Worm (Caenorhabditis elegans) whole organism, L3 larva: ENCODE data around the gene W03C9.8.

Experiments
- R02D3.7 ChIP-seq: fragments of 150-350 bp; optimal IDR thresholded peaks from 2 replicates; lab custom pipeline; 2014; ENCODE audit warnings: missing biosample characterization, missing genetic modification characterization
- ZK546.5 ChIP-seq: sonication (generic microtip); optimal IDR thresholded peaks from 2 replicates; lab custom pipeline; 2017; ENCODE audit warnings: missing biosample characterization, missing genetic modification characterization
- aly-2 ChIP-seq: fragments of 150-350 bp; optimal IDR thresholded peaks from 2 replicates; lab custom pipeline; 2014; ENCODE audit warnings: missing biosample characterization, missing genetic modification characterization
- ama-1 ChIP-seq: fragments of 150-350 bp; optimal IDR thresholded peaks from 2 replicates; lab custom pipeline; 2018
- ceh-28 ChIP-seq: fragments of 150-350 bp; optimal IDR thresholded peaks from 2 replicates; lab custom pipeline; 2014; ENCODE audit warnings: missing biosample characterization, missing genetic modification reagents, missing genetic modification characterization
- ceh-9 ChIP-seq: sonication (generic microtip); optimal IDR thresholded peaks from 2 replicates; lab custom pipeline; 2018; ENCODE audit warnings: missing biosample characterization, missing genetic modification characterization
- daf-12 ChIP-seq: fragments of 150-350 bp; optimal IDR thresholded peaks from 2 replicates; lab custom pipeline; 2014; ENCODE audit warnings: missing biosample characterization, missing genetic modification reagents, missing genetic modification characterization
- egl-27 ChIP-seq: sonication (generic microtip); optimal IDR thresholded peaks from 4 replicates; lab custom pipeline; 2017; ENCODE audit warnings: missing biosample characterization, missing genetic modification reagents, missing genetic modification characterization
- elt-1 ChIP-seq: fragments of 150-350 bp; optimal IDR thresholded peaks from 2 replicates; lab custom pipeline; 2014; ENCODE audit warnings: missing biosample characterization, missing genetic modification characterization
- elt-2 ChIP-seq: sonication (generic microtip); optimal IDR thresholded peaks from 2 replicates; lab custom pipeline; 2016; ENCODE audit warnings: missing genetic modification reagents, mild to moderate bottlenecking, missing genetic modification characterization, missing compliant biosample characterization
- elt-3 ChIP-seq, 3 experiments: fragments of 150-350 bp in 1 of 3; sonication (generic microtip) in 2 of 3; optimal IDR thresholded peaks; 2 replicates in 2 of 3; 4 replicates in 1 of 3; lab custom pipeline; 2014 to 2017; ENCODE audit warnings: missing biosample characterization in 3 of 3, missing genetic modification characterization in 3 of 3
- eor-1 ChIP-seq, 2 experiments: fragments of 150-350 bp; optimal IDR thresholded peaks; 2 replicates each; lab custom pipeline; 2014 to 2018; ENCODE audit warnings: missing biosample characterization in 2 of 2, missing genetic modification characterization in 2 of 2
- fkh-2 ChIP-seq: fragments of 150-350 bp; optimal IDR thresholded peaks from 2 replicates; lab custom pipeline; 2014; ENCODE audit warnings: missing biosample characterization, missing genetic modification reagents, missing genetic modification characterization
- hmg-11 ChIP-seq: sonication (generic microtip); optimal IDR thresholded peaks from 2 replicates; lab custom pipeline; 2016; ENCODE audit warnings: missing genetic modification characterization, missing compliant biosample characterization
- jun-1 ChIP-seq: fragments of 150-350 bp; optimal IDR thresholded peaks from 2 replicates; lab custom pipeline; 2014; ENCODE audit warnings: missing biosample characterization, missing genetic modification reagents, missing genetic modification characterization
- lin-15B ChIP-seq: fragments of 150-350 bp; optimal IDR thresholded peaks from 2 replicates; lab custom pipeline; 2014; ENCODE audit warnings: missing biosample characterization, missing genetic modification characterization
- lin-39 ChIP-seq: fragments of 150-350 bp; optimal IDR thresholded peaks from 2 replicates; lab custom pipeline; 2018; ENCODE audit warnings: missing biosample characterization, missing genetic modification reagents, missing genetic modification characterization
- mml-1 ChIP-seq: fragments of 150-350 bp; sonication (generic microtip); optimal IDR thresholded peaks from 3 replicates; lab custom pipeline; 2014; ENCODE audit warnings: missing biosample characterization, missing genetic modification characterization
- nfya-1 ChIP-seq: sonication (generic microtip); optimal IDR thresholded peaks from 2 replicates; lab custom pipeline; 2017; ENCODE audit warnings: missing genetic modification characterization, mild to moderate bottlenecking, missing compliant biosample characterization, antibody characterized with exemption, moderate library complexity; ENCODE audit not compliant: insufficient read depth
- nhr-11 ChIP-seq: fragments of 150-350 bp; optimal IDR thresholded peaks from 2 replicates; lab custom pipeline; 2014; ENCODE audit warnings: missing biosample characterization, missing genetic modification characterization
- nhr-12 ChIP-seq: fragments of 150-350 bp; optimal IDR thresholded peaks from 2 replicates; lab custom pipeline; 2014; ENCODE audit warnings: missing biosample characterization, missing genetic modification characterization
- nhr-237 ChIP-seq: fragments of 150-350 bp; optimal IDR thresholded peaks from 2 replicates; lab custom pipeline; 2014; ENCODE audit warnings: missing biosample characterization, missing genetic modification characterization
- nhr-25 ChIP-seq: sonication (generic microtip); optimal IDR thresholded peaks from 2 replicates; lab custom pipeline; 2017; ENCODE audit warnings: missing biosample characterization, missing genetic modification characterization
- nhr-28 ChIP-seq: fragments of 150-350 bp; optimal IDR thresholded peaks from 2 replicates; lab custom pipeline; 2014; ENCODE audit warnings: missing biosample characterization, missing genetic modification characterization
- nhr-67 ChIP-seq: fragments of 150-350 bp; optimal IDR thresholded peaks from 2 replicates; lab custom pipeline; 2014; ENCODE audit warnings: missing biosample characterization, missing genetic modification characterization
- nhr-76 ChIP-seq: fragments of 150-350 bp; sonication (generic microtip); optimal IDR thresholded peaks from 5 replicates; lab custom pipeline; 2014; ENCODE audit warnings: missing biosample characterization, missing genetic modification characterization
- pqm-1 ChIP-seq: fragments of 150-350 bp; optimal IDR thresholded peaks from 2 replicates; lab custom pipeline; 2017; ENCODE audit warnings: missing biosample characterization, missing genetic modification characterization, inconsistent platforms
- sea-2 ChIP-seq: fragments of 150-350 bp; sonication (generic microtip); optimal IDR thresholded peaks from 4 replicates; lab custom pipeline; 2014; ENCODE audit warnings: missing biosample characterization, missing genetic modification reagents, missing genetic modification characterization
- skn-1 ChIP-seq: fragments of 150-350 bp; optimal IDR thresholded peaks from 2 replicates; lab custom pipeline; 2014; ENCODE audit warnings: missing biosample characterization, missing genetic modification characterization
- tbx-2 ChIP-seq: sonication (generic microtip); optimal IDR thresholded peaks from 2 replicates; lab custom pipeline; 2016; ENCODE audit warnings: mild to moderate bottlenecking, missing genetic modification characterization, missing compliant biosample characterization
- unc-39 ChIP-seq: sonication (generic microtip); optimal IDR thresholded peaks from 4 replicates; lab custom pipeline; 2017; ENCODE audit warnings: missing biosample characterization, missing genetic modification characterization
- unc-62 ChIP-seq: fragments of 150-350 bp; sonication (generic microtip); optimal IDR thresholded peaks from 4 replicates; lab custom pipeline; 2014; ENCODE audit warnings: missing biosample characterization, missing genetic modification reagents, missing genetic modification characterization
- ztf-11 ChIP-seq: fragments of 150-350 bp; optimal IDR thresholded peaks from 2 replicates; lab custom pipeline; 2014; ENCODE audit warnings: missing biosample characterization, missing genetic modification characterization

The W03C9.8 gene

DNA sequence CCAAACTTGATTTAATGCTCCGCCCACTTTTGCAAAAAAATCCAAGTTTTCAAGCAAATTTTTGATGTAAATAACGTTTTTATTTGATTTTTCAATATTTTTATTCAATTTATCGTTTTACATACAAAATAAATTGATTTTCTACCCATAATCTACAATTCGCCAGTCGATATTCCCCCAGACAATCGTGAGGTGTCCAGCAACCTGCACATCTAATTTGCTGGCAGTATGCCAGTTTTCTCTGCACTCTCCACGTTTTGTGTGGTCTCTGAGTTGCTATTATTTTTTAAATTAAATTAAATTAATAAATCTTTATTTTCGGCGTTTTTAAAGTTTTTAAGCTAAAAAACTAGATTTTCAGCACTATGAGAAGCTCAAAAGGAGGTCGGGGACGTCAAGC is 31.6 kb downstream of the W03C9.8 start (continued):
- TF ChIP-seq daf-12 (tag; lab: Kevin White, UChicago) (no peak), ceh-28 (peak; percentile 86), nhr-67 (tag; lab: Kevin White, UChicago) (no peak), nhr-237 (tag; lab: Kevin White, UChicago) (no peak), fkh-2 (tag; lab: Kevin White, UChicago) (no peak), elt-1 (tag; lab: Kevin White, UChicago) (no peak), nhr-12 (tag; lab: Kevin White, UChicago) (no peak), ceh-9 (tag; lab: Kevin White, UChicago) (no peak), aly-2 (tag; lab: Kevin White, UChicago) (no peak)

DNA sequence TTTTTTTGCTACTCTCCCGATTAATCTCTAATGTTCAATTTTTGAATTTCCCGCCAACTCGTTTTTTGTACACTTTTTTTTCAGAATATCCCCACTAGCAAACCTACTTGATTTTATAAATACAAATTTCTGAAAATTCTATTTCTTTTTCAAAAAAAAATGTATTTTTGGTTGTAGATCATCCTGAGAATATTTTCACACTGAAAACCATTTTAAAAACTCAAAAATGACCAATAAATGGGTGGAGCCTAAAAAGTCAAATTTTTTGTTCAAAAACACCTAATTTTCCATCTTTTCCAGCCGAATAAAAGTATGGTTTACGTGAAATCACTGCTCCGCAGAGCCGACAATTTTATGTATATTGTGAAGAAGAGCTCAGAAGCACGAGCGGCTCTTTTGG is 40.2 kb downstream of the W03C9.8 start, which contains the start of gene Y17G7B.3:
Gene Y17G7B.3, plus strand, starts transcription at position 301 of the 400 bp plus-strand sequence.
- TF ChIP-seq pqm-1 (tag; lab: Kevin White, UChicago), result no peak
- TF ChIP-seq nhr-237 (tag; lab: Kevin White, UChicago), result no peak
- TF ChIP-seq unc-62 (GFP tag; lab: Kevin White, UChicago), result no peak
- no peak for TF ChIP-seq nhr-76 (tag; lab: Kevin White, UChicago)
- TF ChIP-seq sea-2 (GFP tag; lab: Kevin White, UChicago), result no peak
- TF ChIP-seq elt-2 (tag; lab: Kevin White, UChicago), result no peak
- no peak for TF ChIP-seq ztf-11 (tag; lab: Kevin White, UChicago)
- no peak for TF ChIP-seq skn-1 (tag; lab: Kevin White, UChicago)
- TF ChIP-seq aly-2 (tag; lab: Kevin White, UChicago), result no peak
- no peak for TF ChIP-seq tbx-2 (tag; lab: Kevin White, UChicago)
- TF ChIP-seq lin-15B (tag; lab: Kevin White, UChicago), result no peak
- no peak for TF ChIP-seq nfya-1 (tag; lab: Kevin White, UChicago)
- TF ChIP-seq, all 47 proteins: peak for 0

DNA sequence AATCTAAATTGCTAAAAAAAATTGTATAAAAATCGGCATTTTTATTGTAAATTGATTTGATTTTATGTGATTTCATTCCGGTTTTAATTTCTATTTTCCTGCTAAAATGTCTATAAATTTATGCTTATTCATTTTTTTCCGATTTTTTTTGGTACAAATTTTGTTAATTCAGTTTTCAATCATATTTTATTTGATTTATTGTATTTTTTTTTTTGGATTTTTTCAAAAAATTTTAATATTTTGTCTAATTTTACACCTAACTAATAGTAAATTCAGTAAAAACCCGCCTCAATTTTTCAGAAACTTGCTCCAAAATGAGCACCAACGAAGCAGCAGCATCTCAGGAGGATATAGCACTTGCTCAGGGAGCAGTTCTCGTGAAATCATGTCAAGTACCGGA is 44.1 kb downstream of the W03C9.8 start, which contains the start of gene dhps-1:
Gene dhps-1, plus strand, starts transcription at position 301 of the 400 bp plus-strand sequence.
- TF ChIP-seq nhr-237 (tag; lab: Kevin White, UChicago) (no peak), nhr-67 (tag; lab: Kevin White, UChicago) (no peak), nhr-28 (no peak), egl-27 (tag; lab: Kevin White, UChicago) (no peak), mml-1 (tag; lab: Kevin White, UChicago) (no peak)

DNA sequence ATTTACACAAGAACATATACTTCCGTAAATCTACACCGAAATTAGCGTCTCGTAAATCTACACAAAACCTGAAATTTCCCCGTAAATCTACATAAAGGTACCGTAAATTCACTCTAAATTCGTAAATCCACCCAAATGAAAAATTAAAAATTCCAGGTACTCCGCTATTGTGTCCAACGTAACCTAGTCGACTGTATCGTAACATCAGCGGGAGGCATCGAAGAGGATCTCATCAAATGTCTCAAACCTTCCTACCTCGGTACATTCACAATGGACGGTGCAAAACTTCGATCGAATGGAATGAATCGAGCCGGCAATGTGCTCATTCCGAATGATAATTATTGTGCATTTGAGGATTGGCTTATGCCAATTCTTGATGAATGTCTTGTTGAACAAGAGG is 46.4 kb downstream of the W03C9.8 start:
- TF ChIP-seq elt-1 (tag; lab: Kevin White, UChicago) (no peak), elt-3 (tag; optimal IDR thresholded peaks at IDR 0.05; lab: Kevin White, UChicago) (no peak), fkh-2 (tag; lab: Kevin White, UChicago) (no peak), ama-1 (lab: Kevin White, UChicago) (no peak), nhr-76 (tag; lab: Kevin White, UChicago) (no peak), nhr-25 (tag; lab: Kevin White, UChicago) (no peak), nhr-67 (tag; lab: Kevin White, UChicago) (no peak), eor-1 (tag; optimal IDR thresholded peaks at IDR 0.05; lab: Kevin White, UChicago) (no peak)

DNA sequence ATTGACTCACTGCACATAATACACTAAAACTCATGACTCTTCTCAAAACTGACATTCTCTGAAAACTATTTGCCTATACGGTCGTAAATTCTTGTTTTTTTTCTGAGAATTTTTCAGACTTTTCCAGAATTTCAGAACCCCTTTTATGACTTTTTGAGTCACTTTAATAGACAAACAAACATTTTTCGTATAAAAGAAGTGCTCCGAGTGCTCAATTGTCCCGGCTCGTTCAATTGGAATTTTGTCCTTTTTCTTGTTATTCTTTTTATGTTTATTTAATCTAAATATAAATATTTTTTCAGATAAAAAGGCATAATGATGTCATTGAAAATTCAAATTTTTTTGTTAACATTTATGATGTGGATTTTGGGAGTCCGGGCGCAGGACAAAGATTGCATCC is 50.3 kb downstream of the W03C9.8 start, which contains the start of gene Y17G7B.23:
Gene Y17G7B.23, plus strand, starts transcription at position 301 of the 400 bp plus-strand sequence.
- no peak for TF ChIP-seq jun-1 (tag; lab: Kevin White, UChicago)
- TF ChIP-seq ZK546.5, result no peak
- no peak for TF ChIP-seq nhr-76 (tag; lab: Kevin White, UChicago)
- TF ChIP-seq lin-39, result no peak
- TF ChIP-seq nhr-11 (tag; lab: Kevin White, UChicago), result no peak
- no peak for TF ChIP-seq lin-15B (tag; lab: Kevin White, UChicago)
- TF ChIP-seq eor-1 (tag; optimal IDR thresholded peaks at IDR 0.05; lab: Kevin White, UChicago), result no peak
- no peak for TF ChIP-seq unc-39 (tag; lab: Kevin White, UChicago)
- TF ChIP-seq ama-1 (lab: Kevin White, UChicago), result no peak
- TF ChIP-seq elt-1 (tag; lab: Kevin White, UChicago), result no peak
- TF ChIP-seq R02D3.7 (tag; lab: Kevin White, UChicago), result no peak
- TF ChIP-seq ceh-9 (tag; lab: Kevin White, UChicago), result no peak
- TF ChIP-seq sea-2 (GFP tag; lab: Kevin White, UChicago), result no peak
- no peak for TF ChIP-seq nhr-25 (tag; lab: Kevin White, UChicago)
- TF ChIP-seq hmg-11, result no peak
- TF ChIP-seq elt-3 (tag; optimal IDR thresholded peaks at IDR 0.05; lab: Kevin White, UChicago), result no peak
- TF ChIP-seq ceh-28, result no peak
- no peak for TF ChIP-seq elt-2 (tag; lab: Kevin White, UChicago)
